Worm (Caenorhabditis elegans): Measurements from ENCODE around the gene vti-1.

ce11 chrIV:14790579-14790978 lies 24.1 kb upstream of the vti-1 start:
- no peak for TF ChIP-seq nhr-12 (tag; optimal IDR thresholded peaks at IDR 0.05)
- TF ChIP-seq hmg-11 (tag; optimal IDR thresholded peaks at IDR 0.05) = no peak
- TF ChIP-seq pqm-1 (tag; optimal IDR thresholded peaks at IDR 0.05) = no peak
- TF ChIP-seq fos-1 (tag; optimal IDR thresholded peaks at IDR 0.05) = no peak
- TF ChIP-seq unc-62 (GFP tag; optimal IDR thresholded peaks at IDR 0.05) = no peak
- TF ChIP-seq elt-1 (tag; optimal IDR thresholded peaks at IDR 0.05) = no peak
- no peak for TF ChIP-seq ceh-82 (tag; optimal IDR thresholded peaks at IDR 0.05)
- no peak for TF ChIP-seq snpc-4 (tag; optimal IDR thresholded peaks at IDR 0.05)
- TF ChIP-seq ZK546.5 (tag; optimal IDR thresholded peaks at IDR 0.05) = no peak
- TF ChIP-seq aly-2 (tag; optimal IDR thresholded peaks at IDR 0.05) = no peak
- peak; percentile 61 for TF ChIP-seq ama-1 (optimal IDR thresholded peaks at IDR 0.05)
- TF ChIP-seq tbx-2 (tag; optimal IDR thresholded peaks at IDR 0.05) = no peak

Data from whole organism, L3 larva.